Worm (Caenorhabditis elegans): ENCODE measurements around the gene srh-8.
A peak's percentile ranks its signal among the peaks of the same experiment; 100 is the strongest.

srh-8 gene

ce11 chrV:4038110-4038509 is 32.8 kb downstream of the srh-8 start, which contains the start of gene C49G7.12 (continued):
- TF ChIP-seq zfp-2 (tag; optimal IDR thresholded peaks at IDR 0.05) = no peak

- TF ChIP-seq ZK337.2 (GFP tag; IDR thresholded peaks at IDR 0.05) (no peak), zip-2 (tag; optimal IDR thresholded peaks at IDR 0.05) (peak; percentile 63)
Observed at ce11 chrV:4038557-4038956, 33.2 kb downstream of the srh-8 start.

ce11 chrV:4041853-4042424 is 36.6 kb downstream of the srh-8 start, which contains the start of the genes C49G7.10 and irg-2:
Gene C49G7.10 (minus strand): TSS chrV:4042021.
Gene irg-2 (plus strand): TSS chrV:4042181.
- peak; percentile 98 for TF ChIP-seq ztf-7 (tag; optimal IDR thresholded peaks at IDR 0.05)
- TF ChIP-seq unc-62 (GFP tag; optimal IDR thresholded peaks at IDR 0.05 in 1 of 2) = peak in 1 of 2 experiments; percentile 14
- TF ChIP-seq unc-62 (tag; optimal IDR thresholded peaks at IDR 0.05) = no peak
- TF ChIP-seq zip-2 (tag; optimal IDR thresholded peaks at IDR 0.05) = peak; percentile 100
- no peak for TF ChIP-seq ceh-44 (GFP tag; IDR thresholded peaks at IDR 0.05)
- TF ChIP-seq hlh-11 (tag; optimal IDR thresholded peaks at IDR 0.05) = no peak
- peak; percentile 62 for TF ChIP-seq dmd-6 (GFP tag; IDR thresholded peaks at IDR 0.05)
- no peak for TF ChIP-seq spr-3 (GFP tag; optimal IDR thresholded peaks at IDR 0.05)
- TF ChIP-seq T20F7.1 (GFP tag; optimal IDR thresholded peaks at IDR 0.05) = peak; percentile 31
- TF ChIP-seq dve-1 (tag; optimal IDR thresholded peaks at IDR 0.05; ENCODE audit: insufficient read depth) = peak; percentile 59
- TF ChIP-seq R02D3.7 (tag; optimal IDR thresholded peaks at IDR 0.05) = no peak
- peak; percentile 7 for TF ChIP-seq dpl-1 (GFP tag; optimal IDR thresholded peaks at IDR 0.05)
- TF ChIP-seq egl-27 (tag; optimal IDR thresholded peaks at IDR 0.05) = no peak
- no peak for TF ChIP-seq ceh-20 (GFP tag; IDR thresholded peaks at IDR 0.05)
- TF ChIP-seq nhr-11 (tag; optimal IDR thresholded peaks at IDR 0.05) = peak; percentile 46
- TF ChIP-seq Y5F2A.4 (GFP tag; optimal IDR thresholded peaks at IDR 0.05) = no peak
- TF ChIP-seq pqm-1 (tag; optimal IDR thresholded peaks at IDR 0.05) = peak; percentile 12
- TF ChIP-seq nhr-28 (tag; optimal IDR thresholded peaks at IDR 0.05) = peak; percentile 18

- TF ChIP-seq hlh-30 (tag; optimal IDR thresholded peaks at IDR 0.05; ENCODE audit: insufficient read depth) = no peak
- no peak for TF ChIP-seq nhr-42 (GFP tag; IDR thresholded peaks at IDR 0.05)
- TF ChIP-seq aha-1 (tag) = no peak
- no peak for TF ChIP-seq sdz-12 (GFP tag; optimal IDR thresholded peaks at IDR 0.05)
- TF ChIP-seq saeg-2 (GFP tag; IDR thresholded peaks at IDR 0.05) = no peak
- no peak for TF ChIP-seq ceh-20 (GFP tag; IDR thresholded peaks at IDR 0.05)
- no peak for TF ChIP-seq madf-5 (GFP tag; IDR thresholded peaks at IDR 0.05)
- no peak for TF ChIP-seq dpl-1 (GFP tag; optimal IDR thresholded peaks at IDR 0.05)
- TF ChIP-seq F10B5.3 (tag; optimal IDR thresholded peaks at IDR 0.05) = no peak
- TF ChIP-seq daf-8 (GFP tag; IDR thresholded peaks at IDR 0.05) = no peak
- no peak for TF ChIP-seq spr-3 (GFP tag; optimal IDR thresholded peaks at IDR 0.05)
- TF ChIP-seq nhr-10 (tag; optimal IDR thresholded peaks at IDR 0.05) = no peak
- no peak for TF ChIP-seq F26F4.8 (GFP tag; conservative IDR thresholded peaks at IDR 0.05)
- TF ChIP-seq set-16 (GFP tag; IDR thresholded peaks at IDR 0.05) = no peak
Observed at ce11 chrV:4043632-4044031, 38.3 kb downstream of the srh-8 start, which contains the start of gene phat-3. Gene phat-3 (plus strand): TSS chrV:4043932.

ce11 chrV:4046122-4046521 is 40.8 kb downstream of the srh-8 start, which contains the start of gene phat-7:
Gene phat-7 (plus strand): TSS chrV:4046422.
- TF ChIP-seq dve-1 (tag; optimal IDR thresholded peaks at IDR 0.05; ENCODE audit: insufficient read depth) (no peak), ceh-32 (tag; optimal IDR thresholded peaks at IDR 0.05; ENCODE audit: poor library complexity) (no peak), T26A8.4 (GFP tag; IDR thresholded peaks at IDR 0.05) (no peak), spr-1 (tag; optimal IDR thresholded peaks at IDR 0.05) (no peak), fos-1 (tag; optimal IDR thresholded peaks at IDR 0.05) (no peak), F49E8.2 (tag; optimal IDR thresholded peaks at IDR 0.05; ENCODE audit: borderline replicate concordance) (no peak), ces-1 (GFP tag; optimal IDR thresholded peaks at IDR 0.05) (no peak)

Measured in whole organism, L4 larva.